Worm (Caenorhabditis elegans): Measurements from ENCODE around the gene F19B2.5.

Gene F19B2.5

DNA sequence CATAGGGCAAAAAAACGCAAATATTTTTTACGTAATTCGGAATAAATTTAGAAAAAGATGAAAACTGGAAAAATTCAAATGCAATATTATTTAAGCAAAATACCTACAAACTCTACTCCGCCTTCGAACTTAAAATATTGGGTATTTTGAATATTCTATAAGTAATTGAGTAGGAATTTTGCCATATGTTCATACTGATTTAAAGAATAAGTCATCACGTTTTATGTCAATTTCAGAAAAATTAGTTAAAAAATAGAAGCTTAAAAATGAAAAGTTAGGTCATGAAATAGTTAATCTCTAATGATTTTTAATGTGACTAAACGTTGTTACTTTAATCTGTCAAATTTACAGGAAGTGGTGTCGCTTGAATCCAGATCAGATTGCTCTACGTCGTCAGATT, 12.5 kb downstream of the F19B2.5 start, which contains the start of gene F19B2.7:
Gene F19B2.7, plus strand, starts transcription at position 301 of the 400 bp plus-strand sequence.
- TF ChIP-seq pax-3 (tag; optimal IDR thresholded peaks at IDR 0.05) (no peak), rnt-1 (tag; optimal IDR thresholded peaks at IDR 0.05) (no peak), efl-1 (optimal IDR thresholded peaks at IDR 0.05) (no peak), efl-1 (GFP tag; optimal IDR thresholded peaks at IDR 0.05 in 1 of 2) (no peak), lin-15B (tag; optimal IDR thresholded peaks at IDR 0.05) (no peak), sox-4 (tag; optimal IDR thresholded peaks at IDR 0.05) (no peak), nhr-28 (tag; optimal IDR thresholded peaks at IDR 0.05) (no peak), nhr-90 (tag; optimal IDR thresholded peaks at IDR 0.05; ENCODE audit: poor library complexity) (no peak)

DNA sequence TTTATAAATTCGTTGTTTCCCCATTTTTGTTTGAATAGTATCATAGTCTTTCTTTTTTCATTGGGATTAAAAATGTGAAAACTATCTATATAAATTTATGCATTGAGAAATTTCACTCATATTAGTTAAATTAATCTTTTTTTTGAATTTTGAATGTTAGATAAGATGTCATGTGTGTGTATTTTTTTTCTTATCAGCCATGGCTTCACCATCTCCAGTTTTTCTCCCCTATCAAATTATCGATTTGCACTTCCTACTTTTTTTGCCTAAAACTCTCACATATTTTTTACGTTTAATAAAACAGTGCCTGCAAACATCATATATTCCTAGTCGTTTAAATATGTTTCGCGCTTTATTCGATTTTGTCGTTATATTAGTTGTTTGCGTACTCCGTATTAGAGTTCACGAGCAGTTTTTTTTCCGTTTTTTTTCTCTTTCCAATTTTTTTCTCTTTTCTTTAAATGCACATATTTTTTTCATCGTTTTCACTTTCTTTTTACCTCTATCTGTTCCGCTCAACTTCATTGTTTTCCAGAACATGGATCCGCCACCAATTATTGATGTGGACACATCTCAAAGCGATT, 16.2 kb downstream of the F19B2.5 start, which contains the start of gene Y113G7A.13:
Gene Y113G7A.13, plus strand, starts transcription at position 534 of the 584 bp plus-strand sequence.
- peak; percentile 67 for TF ChIP-seq pqm-1 (tag; optimal IDR thresholded peaks at IDR 0.05)
- TF ChIP-seq efl-1 (optimal IDR thresholded peaks at IDR 0.05): no peak
- TF ChIP-seq efl-1 (GFP tag; optimal IDR thresholded peaks at IDR 0.05 in 1 of 2): peak in 1 of 2 experiments; percentile 20
- TF ChIP-seq dpl-1 (GFP tag; optimal IDR thresholded peaks at IDR 0.05): no peak
- TF ChIP-seq hlh-17 (GFP tag; optimal IDR thresholded peaks at IDR 0.05; ENCODE audit: borderline replicate concordance): no peak
- no peak for TF ChIP-seq sox-4 (tag; optimal IDR thresholded peaks at IDR 0.05)
- TF ChIP-seq nhr-237 (tag; optimal IDR thresholded peaks at IDR 0.05): no peak
- no peak for TF ChIP-seq Y116A8C.19 (tag; optimal IDR thresholded peaks at IDR 0.05; ENCODE audit: borderline replicate concordance)
- TF ChIP-seq lin-35 (GFP tag; optimal IDR thresholded peaks at IDR 0.05): peak in 1 of 2 experiments; percentile 25
- TF ChIP-seq elt-2 (tag; optimal IDR thresholded peaks at IDR 0.05): peak; percentile 88
- TF ChIP-seq skn-1 (tag; optimal IDR thresholded peaks at IDR 0.05): no peak

DNA sequence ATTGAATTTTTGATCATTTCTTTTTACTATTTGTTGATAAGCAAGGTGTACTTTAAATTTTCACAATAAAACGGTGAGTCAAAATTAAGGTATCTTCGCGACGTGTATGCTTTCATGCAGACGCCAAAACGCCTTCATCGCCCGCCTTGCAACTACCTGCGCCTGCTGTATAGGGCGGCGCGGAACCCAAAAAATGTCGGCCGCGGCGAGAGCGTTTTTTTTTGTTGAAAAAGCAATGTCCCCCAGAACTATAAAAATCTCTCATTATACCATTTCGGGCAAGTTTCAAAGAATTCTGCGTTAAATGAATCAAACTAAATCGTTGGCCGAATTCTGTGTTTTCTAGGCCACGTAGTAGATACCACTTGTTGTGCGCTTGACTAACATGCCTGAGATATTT, 20.3 kb downstream of the F19B2.5 start:
- no peak for TF ChIP-seq tbx-2 (tag; optimal IDR thresholded peaks at IDR 0.05)
- TF ChIP-seq jun-1 (tag; optimal IDR thresholded peaks at IDR 0.05): no peak
- TF ChIP-seq grh-1 (GFP tag; IDR thresholded peaks at IDR 0.05): no peak
- peak; percentile 7 for TF ChIP-seq snpc-4 (tag; optimal IDR thresholded peaks at IDR 0.05)
- TF ChIP-seq nhr-11 (tag; optimal IDR thresholded peaks at IDR 0.05): no peak

DNA sequence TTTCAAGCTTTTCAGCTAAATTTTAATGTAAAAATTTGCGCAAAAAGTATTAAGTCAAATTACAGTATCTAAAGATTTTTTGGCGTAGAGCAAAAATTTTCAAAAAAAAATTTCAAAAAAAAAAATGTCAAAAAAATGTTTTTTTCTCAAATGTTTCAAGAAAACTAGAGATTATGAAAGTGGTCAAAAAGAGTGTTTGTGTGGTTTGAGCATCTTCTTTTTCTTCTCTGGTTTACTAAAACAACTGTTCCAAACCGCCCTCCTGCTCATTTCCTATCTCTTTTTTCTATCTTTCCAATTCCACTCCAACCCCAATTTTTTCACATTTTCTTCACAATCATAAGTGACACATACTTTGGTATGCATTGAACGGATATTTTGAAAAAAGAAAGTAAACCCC, 21.7 kb downstream of the F19B2.5 start, which contains the start of gene Y113G7A.12:
Gene Y113G7A.12, plus strand, starts transcription at position 301 of the 400 bp plus-strand sequence.
- no peak for TF ChIP-seq jun-1 (tag; optimal IDR thresholded peaks at IDR 0.05)
- no peak for TF ChIP-seq hlh-17 (GFP tag; optimal IDR thresholded peaks at IDR 0.05; ENCODE audit: borderline replicate concordance)
- TF ChIP-seq lin-15B (tag; optimal IDR thresholded peaks at IDR 0.05): no peak
- TF ChIP-seq swsn-7 (tag; optimal IDR thresholded peaks at IDR 0.05): no peak
- no peak for TF ChIP-seq lsy-2 (tag; optimal IDR thresholded peaks at IDR 0.05)
- no peak for TF ChIP-seq tbx-2 (tag; optimal IDR thresholded peaks at IDR 0.05)
- no peak for TF ChIP-seq lir-3 (tag; optimal IDR thresholded peaks at IDR 0.05; ENCODE audit: poor library complexity)
- no peak for TF ChIP-seq mdl-1 (tag; optimal IDR thresholded peaks at IDR 0.05)
- TF ChIP-seq ets-5 (GFP tag; IDR thresholded peaks at IDR 0.05): no peak
- TF ChIP-seq nhr-28 (tag; optimal IDR thresholded peaks at IDR 0.05): no peak
- TF ChIP-seq mep-1 (tag; optimal IDR thresholded peaks at IDR 0.05): no peak
- TF ChIP-seq unc-62 (GFP tag; optimal IDR thresholded peaks at IDR 0.05): no peak
- no peak for TF ChIP-seq hpl-2 (GFP tag; optimal IDR thresholded peaks at IDR 0.05)
- TF ChIP-seq pag-3 (tag; optimal IDR thresholded peaks at IDR 0.05; ENCODE audit: borderline replicate concordance, insufficient read depth): no peak
- no peak for TF ChIP-seq nhr-12 (tag; optimal IDR thresholded peaks at IDR 0.05)
- no peak for TF ChIP-seq skn-1 (tag; optimal IDR thresholded peaks at IDR 0.05)
- TF ChIP-seq nhr-90 (tag; optimal IDR thresholded peaks at IDR 0.05; ENCODE audit: poor library complexity): no peak
- no peak for TF ChIP-seq nhr-19 (GFP tag; conservative IDR thresholded peaks at IDR 0.05)
- TF ChIP-seq C34B4.2 (tag; optimal IDR thresholded peaks at IDR 0.05): no peak
